Worm (Caenorhabditis elegans) whole organism, early embryonic: ENCODE results near the gene T13C2.3.

Experiments
- B0310.2 ChIP-seq: sonication (generic microtip); optimal IDR thresholded peaks from 2 replicates; lab custom pipeline; 2016; ENCODE audit warnings: mild to moderate bottlenecking, missing genetic modification characterization, missing compliant biosample characterization
- F13C5.2 ChIP-seq: sonication (generic microtip); optimal IDR thresholded peaks from 2 replicates; lab custom pipeline; 2017; ENCODE audit warnings: mild to moderate bottlenecking, missing genetic modification characterization, inconsistent platforms, missing compliant biosample characterization
- aly-1 ChIP-seq: sonication (generic microtip); optimal IDR thresholded peaks from 2 replicates; lab custom pipeline; 2016; ENCODE audit warnings: missing genetic modification characterization, missing compliant biosample characterization
- ama-1 ChIP-seq: fragments of 150-350 bp; optimal IDR thresholded peaks from 2 replicates; lab custom pipeline; 2014
- ceh-13 ChIP-seq: fragments of 200-800 bp; sonication (Bioruptor generic); optimal IDR thresholded peaks from 2 replicates; lab custom pipeline; 2018; ENCODE audit warnings: mild to moderate bottlenecking, missing genetic modification characterization, missing compliant biosample characterization
- ceh-36 ChIP-seq: sonication (generic microtip); optimal IDR thresholded peaks from 2 replicates; lab custom pipeline; 2016; ENCODE audit warnings: missing genetic modification characterization, inconsistent platforms, missing compliant biosample characterization
- ets-7 ChIP-seq: sonication (generic microtip); optimal IDR thresholded peaks from 2 replicates; lab custom pipeline; 2016; ENCODE audit warnings: missing genotype, missing genetic modification characterization, missing compliant biosample characterization
- flt-1 ChIP-seq: fragments of 200-800 bp; sonication (Bioruptor generic); IDR thresholded peaks from 2 replicates; pipeline ENCODE4 v1.3.6; 2022; ENCODE audit warnings: missing genetic modification characterization, missing compliant biosample characterization
- hmbx-1 ChIP-seq: sonication (generic microtip); optimal IDR thresholded peaks from 2 replicates; lab custom pipeline; 2016; ENCODE audit warnings: mild to moderate bottlenecking, missing genetic modification characterization, missing compliant biosample characterization
- hmg-4 ChIP-seq: fragments of 200-800 bp; sonication (Bioruptor generic); optimal IDR thresholded peaks from 2 replicates; lab custom pipeline; 2018; ENCODE audit warnings: mild to moderate bottlenecking, missing genetic modification characterization, missing compliant biosample characterization
- hnd-1 ChIP-seq: sonication (generic microtip); optimal IDR thresholded peaks from 2 replicates; lab custom pipeline; 2016; ENCODE audit warnings: missing genetic modification characterization, missing compliant biosample characterization
- pes-1 ChIP-seq: fragments of 200-800 bp; sonication (Bioruptor generic); IDR thresholded peaks from 2 replicates; pipeline ENCODE4 v1.3.6; 2022; ENCODE audit warnings: missing genetic modification reagents, missing genetic modification characterization, missing compliant biosample characterization
- scrt-1 ChIP-seq: fragments of 200-800 bp; sonication (Bioruptor generic); IDR thresholded peaks from 2 replicates; pipeline ENCODE4 v1.3.6; 2022; ENCODE audit warnings: missing genetic modification characterization, missing compliant biosample characterization
- sea-1 ChIP-seq: fragments of 200-800 bp; sonication (Bioruptor generic); conservative IDR thresholded peaks from 2 replicates; pipeline ENCODE4 v1.3.6; 2022; ENCODE audit warnings: missing genetic modification characterization, missing compliant biosample characterization
- tbx-11 ChIP-seq: fragments of 200-800 bp; sonication (Bioruptor generic); IDR thresholded peaks from 2 replicates; pipeline ENCODE4 v1.3.6; 2022; ENCODE audit warnings: missing genetic modification characterization, missing compliant biosample characterization
- tbx-37 ChIP-seq: fragments of 200-800 bp; sonication (Bioruptor generic); conservative IDR thresholded peaks from 2 replicates; pipeline ENCODE4 v1.3.6; 2022; ENCODE audit warnings: missing genetic modification reagents, missing genetic modification characterization, missing compliant biosample characterization
- tra-4 ChIP-seq: sonication (generic microtip); optimal IDR thresholded peaks from 2 replicates; lab custom pipeline; 2017; ENCODE audit warnings: missing genetic modification characterization, missing compliant biosample characterization

The T13C2.3 gene

ce11 chrII:6782738-6783163, 6.3 kb upstream of the T13C2.3 start:
- TF ChIP-seq hmg-4 (peak; percentile 50), ets-7 (tag; lab: Kevin White, UChicago) (no peak), sea-1 (GFP tag; lab: Robert Waterston, UW) (no peak)

ce11 chrII:6783377-6783829, 5.6 kb upstream of the T13C2.3 start, which contains the start of gene gldi-2:
Gene gldi-2 (plus strand): TSS chrII:6783427.
- no peak for TF ChIP-seq scrt-1 (GFP tag; lab: Robert Waterston, UW)
- no peak for TF ChIP-seq B0310.2
- TF ChIP-seq ceh-36 (tag; lab: Kevin White, UChicago) = no peak
- no peak for TF ChIP-seq ets-7 (tag; lab: Kevin White, UChicago)
- no peak for TF ChIP-seq tbx-37 (GFP tag; lab: Robert Waterston, UW)
- no peak for TF ChIP-seq ama-1 (lab: Kevin White, UChicago)
- no peak for TF ChIP-seq ceh-13
- TF ChIP-seq pes-1 (GFP tag; lab: Robert Waterston, UW) = no peak
- TF ChIP-seq flt-1 (GFP tag; lab: Robert Waterston, UW) = no peak
- no peak for TF ChIP-seq hnd-1 (tag; lab: Kevin White, UChicago)
- TF ChIP-seq aly-1 (tag; lab: Kevin White, UChicago) = no peak
- no peak for TF ChIP-seq hmg-4
- TF ChIP-seq tbx-11 = no peak
- no peak for TF ChIP-seq F13C5.2 (tag; lab: Kevin White, UChicago)
- no peak for TF ChIP-seq hmbx-1 (tag; lab: Kevin White, UChicago)
- TF ChIP-seq tra-4 (tag; lab: Kevin White, UChicago) = no peak
- TF ChIP-seq sea-1 (GFP tag; lab: Robert Waterston, UW) = no peak

- TF ChIP-seq B0310.2 (no peak), aly-1 (tag; lab: Kevin White, UChicago) (no peak), scrt-1 (GFP tag; lab: Robert Waterston, UW) (no peak), F13C5.2 (tag; lab: Kevin White, UChicago) (no peak), hmg-4 (no peak), ceh-13 (no peak), ets-7 (tag; lab: Kevin White, UChicago) (no peak), pes-1 (GFP tag; lab: Robert Waterston, UW) (no peak), tbx-37 (GFP tag; lab: Robert Waterston, UW) (no peak), tbx-11 (no peak), ceh-36 (tag; lab: Kevin White, UChicago) (no peak), hmbx-1 (tag; lab: Kevin White, UChicago) (no peak), flt-1 (GFP tag; lab: Robert Waterston, UW) (no peak), sea-1 (GFP tag; lab: Robert Waterston, UW) (no peak), ama-1 (lab: Kevin White, UChicago) (no peak)
These were observed 2.8 kb downstream of the T13C2.3 start, which contains the start of gene T13C2.2 for ce11 chrII:6791891-6792290. Gene T13C2.2 (plus strand): TSS chrII:6792191.

ce11 chrII:6800104-6800711, 11.2 kb downstream of the T13C2.3 start, which contains the start of gene F31E8.4:
Gene F31E8.4 (minus strand): TSS chrII:6800154.
- TF ChIP-seq pes-1 (GFP tag; lab: Robert Waterston, UW) (no peak), tbx-11 (no peak), scrt-1 (GFP tag; lab: Robert Waterston, UW) (no peak), B0310.2 (no peak), ets-7 (tag; lab: Kevin White, UChicago) (no peak), flt-1 (GFP tag; lab: Robert Waterston, UW) (no peak), sea-1 (GFP tag; lab: Robert Waterston, UW) (no peak), aly-1 (tag; lab: Kevin White, UChicago) (no peak), F13C5.2 (tag; lab: Kevin White, UChicago) (no peak), hnd-1 (tag; lab: Kevin White, UChicago) (no peak), tbx-37 (GFP tag; lab: Robert Waterston, UW) (no peak)

ce11 chrII:6801262-6801661, 12.2 kb downstream of the T13C2.3 start:
- no peak for TF ChIP-seq ama-1 (lab: Kevin White, UChicago)
- TF ChIP-seq ceh-36 (tag; lab: Kevin White, UChicago) = peak; percentile 75

- TF ChIP-seq ceh-13 (no peak), ets-7 (tag; lab: Kevin White, UChicago) (no peak), ama-1 (lab: Kevin White, UChicago) (no peak), scrt-1 (GFP tag; lab: Robert Waterston, UW) (no peak), tbx-11 (no peak), F13C5.2 (tag; lab: Kevin White, UChicago) (no peak), pes-1 (GFP tag; lab: Robert Waterston, UW) (no peak), hmg-4 (no peak)
These were observed 14.0 kb downstream of the T13C2.3 start, which contains the start of gene tab-1 for ce11 chrII:6803024-6803423. Gene tab-1 (plus strand): TSS chrII:6803324.

ce11 chrII:6807162-6807561, 18.1 kb downstream of the T13C2.3 start, which contains the start of gene F31E8.5:
Gene F31E8.5 (minus strand): TSS chrII:6807262.
- TF ChIP-seq hmbx-1 (tag; lab: Kevin White, UChicago) = no peak
- no peak for TF ChIP-seq ceh-36 (tag; lab: Kevin White, UChicago)
- no peak for TF ChIP-seq sea-1 (GFP tag; lab: Robert Waterston, UW)
- no peak for TF ChIP-seq aly-1 (tag; lab: Kevin White, UChicago)
- TF ChIP-seq flt-1 (GFP tag; lab: Robert Waterston, UW) = no peak
- TF ChIP-seq ceh-13 = no peak
- TF ChIP-seq ama-1 (lab: Kevin White, UChicago) = no peak
- no peak for TF ChIP-seq ets-7 (tag; lab: Kevin White, UChicago)
- TF ChIP-seq tbx-11 = no peak
- TF ChIP-seq B0310.2 = no peak
- no peak for TF ChIP-seq pes-1 (GFP tag; lab: Robert Waterston, UW)
